Worm (Caenorhabditis elegans) whole organism, L1 larva: ENCODE data around the gene F56D5.5.

ENCODE experiments used
- C34B4.2 ChIP-seq: sonication (generic microtip); optimal IDR thresholded peaks from 2 replicates; lab custom pipeline; 2017; ENCODE audit warnings: mild to moderate bottlenecking, missing genetic modification characterization, missing compliant biosample characterization
- F16B12.6 ChIP-seq: fragments of 150-350 bp; optimal IDR thresholded peaks from 2 replicates; lab custom pipeline; 2014; ENCODE audit warnings: missing biosample characterization, missing genetic modification characterization
- aly-2 ChIP-seq: fragments of 150-350 bp; optimal IDR thresholded peaks from 2 replicates; lab custom pipeline; 2014; ENCODE audit warnings: missing biosample characterization, missing genetic modification characterization
- ama-1 ChIP-seq: fragments of 150-350 bp; optimal IDR thresholded peaks from 2 replicates; lab custom pipeline; 2014
- blmp-1 ChIP-seq: fragments of 150-350 bp; optimal IDR thresholded peaks from 2 replicates; lab custom pipeline; 2014; ENCODE audit warnings: missing biosample characterization, missing genetic modification characterization
- ceh-63 ChIP-seq: fragments of 200-800 bp; sonication (Bioruptor generic); optimal IDR thresholded peaks from 2 replicates; lab custom pipeline; 2018; ENCODE audit warnings: mild to moderate bottlenecking, missing genetic modification characterization, missing compliant biosample characterization
- ces-1 ChIP-seq: fragments of 150-350 bp; optimal IDR thresholded peaks from 2 replicates; lab custom pipeline; 2014; ENCODE audit warnings: missing biosample characterization, missing genetic modification reagents, missing genetic modification characterization
- dpl-1 ChIP-seq, 3 experiments: fragments of 150-350 bp in 2 of 3; sonication (generic microtip) in 1 of 3; optimal IDR thresholded peaks; 2 replicates each; lab custom pipeline; 2014 to 2017; ENCODE audit warnings: missing biosample characterization in 3 of 3, missing genetic modification characterization in 3 of 3, missing genetic modification reagents in 3 of 3
- dsc-1 ChIP-seq: sonication (generic microtip); optimal IDR thresholded peaks from 2 replicates; lab custom pipeline; 2016; ENCODE audit warnings: mild to moderate bottlenecking, missing genetic modification characterization, missing compliant biosample characterization
- efl-1 ChIP-seq, 4 experiments: fragments of 150-350 bp; optimal IDR thresholded peaks in 3 of 4; peaks in 1 of 4; 1 replicate in 1 of 4; 2 replicates in 3 of 4; lab custom pipeline; 2014; ENCODE audit warnings: missing biosample characterization in 2 of 4, missing genetic modification characterization in 2 of 4, missing genetic modification reagents in 2 of 4
- efl-3 ChIP-seq: fragments of 200-800 bp; sonication (Bioruptor generic); optimal IDR thresholded peaks from 2 replicates; lab custom pipeline; 2018; ENCODE audit warnings: mild to moderate bottlenecking, missing genetic modification characterization, missing compliant biosample characterization
- egl-13 ChIP-seq: sonication (generic microtip); optimal IDR thresholded peaks from 2 replicates; lab custom pipeline; 2016; ENCODE audit warnings: missing genotype, missing genetic modification reagents, missing genetic modification characterization, missing compliant biosample characterization
- egl-27 ChIP-seq, 2 experiments: fragments of 150-350 bp in 1 of 2; sonication (generic microtip); optimal IDR thresholded peaks; 3 replicates each; lab custom pipeline; 2017 to 2018; ENCODE audit warnings: missing biosample characterization in 2 of 2, missing genetic modification characterization in 2 of 2, missing genetic modification reagents in 2 of 2
- elt-2 ChIP-seq: sonication (generic microtip); optimal IDR thresholded peaks from 2 replicates; lab custom pipeline; 2016; ENCODE audit warnings: missing genetic modification characterization, mild to moderate bottlenecking, inconsistent platforms, missing compliant biosample characterization, missing genetic modification reagents
- elt-3 ChIP-seq, 6 experiments: fragments of 150-350 bp in 1 of 6; sonication (generic microtip); optimal IDR thresholded peaks; 2 replicates each; lab custom pipeline; 2017 to 2018; ENCODE audit warnings: missing biosample characterization in 6 of 6, missing genetic modification characterization in 6 of 6, inconsistent platforms in 1 of 6
- fkh-10 ChIP-seq: sonication (generic microtip); optimal IDR thresholded peaks from 2 replicates; lab custom pipeline; 2017; ENCODE audit warnings: missing biosample characterization, missing genetic modification reagents, missing genetic modification characterization
- fkh-4 ChIP-seq: sonication (generic microtip); optimal IDR thresholded peaks from 2 replicates; lab custom pipeline; 2016; ENCODE audit warnings: missing compliant biosample characterization, missing genetic modification characterization, borderline replicate concordance
- fkh-8 ChIP-seq: sonication (generic microtip); optimal IDR thresholded peaks from 2 replicates; lab custom pipeline; 2016; ENCODE audit warnings: mild to moderate bottlenecking, missing genetic modification characterization, missing compliant biosample characterization
- grh-1 ChIP-seq: fragments of 200-800 bp; sonication (Bioruptor generic); IDR thresholded peaks from 2 replicates; pipeline ENCODE4 v1.3.6; 2022; ENCODE audit warnings: missing genetic modification reagents, missing genetic modification characterization, missing compliant biosample characterization
- hlh-17 ChIP-seq: fragments of 200-800 bp; sonication (Bioruptor generic); optimal IDR thresholded peaks from 2 replicates; lab custom pipeline; 2018; ENCODE audit warnings: missing genetic modification characterization, mild to moderate bottlenecking, missing compliant biosample characterization, moderate library complexity, borderline replicate concordance
- hlh-4 ChIP-seq: sonication (generic microtip); optimal IDR thresholded peaks from 2 replicates; lab custom pipeline; 2016; ENCODE audit warnings: mild to moderate bottlenecking, missing genetic modification characterization, missing compliant biosample characterization
- hpl-2 ChIP-seq: fragments of 150-350 bp; optimal IDR thresholded peaks from 2 replicates; lab custom pipeline; 2014; ENCODE audit warnings: missing biosample characterization, missing genetic modification reagents, missing genetic modification characterization
- jun-1 ChIP-seq: fragments of 150-350 bp; optimal IDR thresholded peaks from 2 replicates; lab custom pipeline; 2014; ENCODE audit warnings: missing biosample characterization, missing genetic modification reagents, missing genetic modification characterization
- lin-14 ChIP-seq: fragments of 200-800 bp; sonication (Bioruptor generic); optimal IDR thresholded peaks from 2 replicates; lab custom pipeline; 2018; ENCODE audit warnings: mild to moderate bottlenecking, missing genetic modification characterization, moderate library complexity, missing compliant biosample characterization
- lin-35 ChIP-seq, 2 experiments: fragments of 150-350 bp; optimal IDR thresholded peaks; 2 replicates each; lab custom pipeline; 2014; ENCODE audit warnings: missing biosample characterization in 2 of 2, missing genetic modification characterization in 2 of 2, missing genetic modification reagents in 2 of 2
- lsy-2 ChIP-seq, 2 experiments: fragments of 150-350 bp; optimal IDR thresholded peaks; 2 replicates each; lab custom pipeline; 2014; ENCODE audit warnings: missing biosample characterization in 2 of 2, missing genetic modification characterization in 2 of 2
- mep-1 ChIP-seq: fragments of 150-350 bp; optimal IDR thresholded peaks from 2 replicates; lab custom pipeline; 2014; ENCODE audit warnings: missing biosample characterization, missing genetic modification characterization
- nhr-11 ChIP-seq: fragments of 150-350 bp; optimal IDR thresholded peaks from 2 replicates; lab custom pipeline; 2014; ENCODE audit warnings: missing biosample characterization, missing genetic modification characterization
- nhr-20 ChIP-seq: sonication (generic microtip); optimal IDR thresholded peaks from 2 replicates; lab custom pipeline; 2016; ENCODE audit warnings: mild to moderate bottlenecking, missing genetic modification characterization, missing compliant biosample characterization
- nhr-47 ChIP-seq: sonication (generic microtip); optimal IDR thresholded peaks from 2 replicates; lab custom pipeline; 2016; ENCODE audit warnings: mild to moderate bottlenecking, missing genetic modification characterization, moderate library complexity, missing compliant biosample characterization
- nhr-71 ChIP-seq: sonication (generic microtip); optimal IDR thresholded peaks from 2 replicates; lab custom pipeline; 2016; ENCODE audit warnings: mild to moderate bottlenecking, missing genetic modification characterization, moderate library complexity, missing compliant biosample characterization
- nhr-76 ChIP-seq: sonication (generic microtip); optimal IDR thresholded peaks from 2 replicates; lab custom pipeline; 2017; ENCODE audit warnings: missing biosample characterization, missing genetic modification characterization
- pag-3 ChIP-seq: sonication (generic microtip); optimal IDR thresholded peaks from 2 replicates; lab custom pipeline; 2017; ENCODE audit warnings: missing genetic modification characterization, mild to moderate bottlenecking, missing compliant biosample characterization, antibody characterized with exemption, borderline replicate concordance; ENCODE audit not compliant: insufficient read depth
- pax-3 ChIP-seq: fragments of 200-800 bp; sonication (Bioruptor generic); optimal IDR thresholded peaks from 2 replicates; lab custom pipeline; 2018; ENCODE audit warnings: mild to moderate bottlenecking, missing genetic modification characterization, moderate library complexity, missing compliant biosample characterization
- pqm-1 ChIP-seq: sonication (generic microtip); optimal IDR thresholded peaks from 3 replicates; lab custom pipeline; 2017; ENCODE audit warnings: missing biosample characterization, missing genetic modification characterization
- skn-1 ChIP-seq: fragments of 150-350 bp; optimal IDR thresholded peaks from 2 replicates; lab custom pipeline; 2014; ENCODE audit warnings: missing biosample characterization, missing genetic modification characterization
- snu-23 ChIP-seq: sonication (generic microtip); optimal IDR thresholded peaks from 2 replicates; lab custom pipeline; 2016; ENCODE audit warnings: missing genetic modification characterization, missing compliant biosample characterization
- sox-4 ChIP-seq: sonication (generic microtip); optimal IDR thresholded peaks from 2 replicates; lab custom pipeline; 2016; ENCODE audit warnings: missing genetic modification characterization, missing compliant biosample characterization
- swsn-7 ChIP-seq: sonication (generic microtip); optimal IDR thresholded peaks from 2 replicates; lab custom pipeline; 2016; ENCODE audit warnings: missing genetic modification characterization, missing compliant biosample characterization
- tbx-2 ChIP-seq: sonication (generic microtip); optimal IDR thresholded peaks from 2 replicates; lab custom pipeline; 2016; ENCODE audit warnings: missing genetic modification characterization, missing compliant biosample characterization
- tlp-1 ChIP-seq: fragments of 150-350 bp; optimal IDR thresholded peaks from 2 replicates; lab custom pipeline; 2014; ENCODE audit warnings: missing biosample characterization, missing genetic modification characterization
- unc-30 ChIP-seq: sonication (generic microtip); optimal IDR thresholded peaks from 2 replicates; lab custom pipeline; 2017; ENCODE audit warnings: missing biosample characterization, missing genetic modification characterization
- unc-62 ChIP-seq: fragments of 150-350 bp; optimal IDR thresholded peaks from 2 replicates; lab custom pipeline; 2014; ENCODE audit warnings: missing biosample characterization, missing genetic modification reagents, missing genetic modification characterization
- unc-86 ChIP-seq: sonication (generic microtip); optimal IDR thresholded peaks from 2 replicates; lab custom pipeline; 2016; ENCODE audit warnings: missing genetic modification characterization, missing compliant biosample characterization
- vab-15 ChIP-seq: sonication (generic microtip); optimal IDR thresholded peaks from 2 replicates; lab custom pipeline; 2017; ENCODE audit warnings: missing genotype, mild to moderate bottlenecking, missing genetic modification characterization, missing compliant biosample characterization
- xbp-1 ChIP-seq: sonication (generic microtip); optimal IDR thresholded peaks from 2 replicates; lab custom pipeline; 2016; ENCODE audit warnings: missing genetic modification characterization, missing compliant biosample characterization
- zag-1 ChIP-seq: fragments of 150-350 bp; optimal IDR thresholded peaks from 2 replicates; lab custom pipeline; 2014; ENCODE audit warnings: missing biosample characterization, missing genetic modification characterization
- ztf-11 ChIP-seq, 2 experiments: sonication (generic microtip); optimal IDR thresholded peaks; 2 replicates each; lab custom pipeline; 2016 to 2017; ENCODE audit warnings: missing genetic modification characterization in 2 of 2, missing biosample characterization in 1 of 2, missing compliant biosample characterization in 1 of 2

Gene F56D5.5

DNA sequence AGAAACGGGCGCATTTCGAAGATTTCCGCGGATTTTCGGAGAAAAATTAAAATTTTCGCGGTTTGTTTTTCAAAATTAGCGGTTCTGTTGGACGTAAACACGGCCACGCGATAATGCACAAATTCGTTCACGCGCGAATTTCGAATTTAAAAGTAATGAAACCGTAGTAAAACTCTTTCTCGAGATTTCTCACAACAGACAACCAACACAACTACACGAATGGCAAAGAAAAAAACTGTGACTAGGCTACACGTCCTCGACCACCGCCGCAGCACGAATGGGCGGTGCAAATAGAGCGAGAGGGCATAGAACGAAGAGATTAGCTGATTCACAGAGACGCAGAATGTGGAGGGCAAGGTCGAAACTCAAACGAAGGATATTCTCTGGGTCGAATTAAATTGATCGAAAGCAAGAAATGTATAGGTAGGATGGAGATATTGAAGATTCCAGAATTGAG, 33.0 kb upstream of the F56D5.5 start, which contains the start of gene idh-1 (continued):
- TF ChIP-seq nhr-47 (tag; lab: Kevin White, UChicago) (peak; percentile 33), lsy-2 (tag; optimal IDR thresholded peaks at IDR 0.05; lab: Kevin White, UChicago) (peak; percentile 32 to 42), hlh-4 (no peak), tbx-2 (tag; lab: Kevin White, UChicago) (peak; percentile 16), unc-62 (GFP tag; lab: Kevin White, UChicago) (no peak), unc-86 (tag; lab: Kevin White, UChicago) (no peak), fkh-10 (no peak), blmp-1 (tag; lab: Kevin White, UChicago) (peak; percentile 33), swsn-7 (tag; lab: Kevin White, UChicago) (peak; percentile 13), hlh-17 (GFP tag; lab: Kevin White, UChicago) (no peak), zag-1 (no peak), elt-3 (tag; optimal IDR thresholded peaks at IDR 0.05; lab: Kevin White, UChicago) (peak in 2 of 6 experiments; percentile 20 to 66), grh-1 (GFP tag; lab: Robert Waterston, UW) (peak; percentile 23; the same call in 1 of the 2 replicates), skn-1 (tag; lab: Kevin White, UChicago) (peak; percentile 12), dsc-1 (tag; lab: Kevin White, UChicago) (peak; percentile 4), F16B12.6 (tag; lab: Kevin White, UChicago) (peak; percentile 65), unc-30 (tag; lab: Kevin White, UChicago) (no peak), snu-23 (GFP tag; lab: Kevin White, UChicago) (peak; percentile 70), efl-3 (no peak), nhr-71 (tag; lab: Kevin White, UChicago) (peak; percentile 75), dpl-1 (GFP tag; optimal IDR thresholded peaks at IDR 0.05; lab: Kevin White, UChicago) (peak; percentile 72 to 85 (median 74)), egl-27 (tag; optimal IDR thresholded peaks at IDR 0.05; lab: Kevin White, UChicago) (no peak), pag-3 (no peak), lin-14 (peak; percentile 90), hpl-2 (GFP tag; lab: Kevin White, UChicago) (no peak)

DNA sequence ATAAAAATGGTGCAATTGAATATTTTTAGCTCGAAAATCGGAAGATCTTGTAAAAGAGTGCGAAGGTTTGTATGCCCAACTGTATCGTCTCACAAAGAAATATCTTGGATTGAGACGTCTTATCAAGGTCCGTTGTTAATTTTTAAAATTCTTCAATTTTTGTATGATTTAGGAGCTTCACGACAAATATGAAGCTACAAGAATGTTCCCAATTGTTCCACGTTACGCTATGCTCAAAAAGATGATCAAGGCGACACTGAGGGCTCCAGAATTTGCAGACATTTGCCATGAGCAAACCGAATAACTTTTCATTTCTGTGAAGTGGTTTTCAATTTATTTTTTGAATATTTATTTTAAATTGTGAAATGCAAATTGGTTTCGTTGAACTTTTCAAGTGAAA, 30.8 kb upstream of the F56D5.5 start:
- TF ChIP-seq fkh-8 (tag; lab: Kevin White, UChicago): no peak
- TF ChIP-seq pqm-1 (tag; lab: Kevin White, UChicago): no peak
- TF ChIP-seq mep-1 (tag; lab: Kevin White, UChicago): peak; percentile 40
- TF ChIP-seq elt-3 (tag; optimal IDR thresholded peaks at IDR 0.05; lab: Kevin White, UChicago): peak in 1 of 6 experiments; percentile 22
- no peak for TF ChIP-seq vab-15
- no peak for TF ChIP-seq unc-62 (GFP tag; lab: Kevin White, UChicago)
- TF ChIP-seq pag-3: no peak
- TF ChIP-seq ztf-11 (tag; optimal IDR thresholded peaks at IDR 0.05; lab: Kevin White, UChicago): no peak
- no peak for TF ChIP-seq jun-1 (tag; lab: Kevin White, UChicago)
- TF ChIP-seq lin-14: no peak
- TF ChIP-seq nhr-76 (tag; lab: Kevin White, UChicago): no peak
- no peak for TF ChIP-seq ces-1
- TF ChIP-seq egl-27 (tag; optimal IDR thresholded peaks at IDR 0.05; lab: Kevin White, UChicago): no peak
- TF ChIP-seq xbp-1 (tag; lab: Kevin White, UChicago): no peak
- no peak for TF ChIP-seq lin-35 (GFP tag; optimal IDR thresholded peaks at IDR 0.05; lab: Kevin White, UChicago)
- TF ChIP-seq efl-1 (optimal IDR thresholded peaks at IDR 0.05; lab: Kevin White, UChicago): no peak
- peak in 1 of 2 experiments; percentile 91 for TF ChIP-seq efl-1 (GFP tag; optimal IDR thresholded peaks at IDR 0.05 in 1 of 2; lab: Kevin White, UChicago)
- TF ChIP-seq fkh-4 (tag; lab: Kevin White, UChicago): no peak
- no peak for TF ChIP-seq ceh-63 (GFP tag; lab: Kevin White, UChicago)
- TF ChIP-seq sox-4 (tag; lab: Kevin White, UChicago): no peak
- peak; percentile 24 for TF ChIP-seq swsn-7 (tag; lab: Kevin White, UChicago)
- TF ChIP-seq nhr-11 (tag; lab: Kevin White, UChicago): no peak
- TF ChIP-seq hpl-2 (GFP tag; lab: Kevin White, UChicago): no peak
- peak; percentile 80 for TF ChIP-seq ama-1 (lab: Kevin White, UChicago)
- TF ChIP-seq lsy-2 (tag; optimal IDR thresholded peaks at IDR 0.05; lab: Kevin White, UChicago): peak in 1 of 2 experiments; percentile 45
- no peak for TF ChIP-seq dpl-1 (GFP tag; optimal IDR thresholded peaks at IDR 0.05; lab: Kevin White, UChicago)
- no peak for TF ChIP-seq egl-13
- peak; percentile 56 for TF ChIP-seq nhr-20
- TF ChIP-seq tlp-1 (tag; lab: Kevin White, UChicago): no peak
- TF ChIP-seq zag-1: no peak
- TF ChIP-seq elt-2 (tag; lab: Kevin White, UChicago): peak; percentile 29
- no peak for TF ChIP-seq blmp-1 (tag; lab: Kevin White, UChicago)
- no peak for TF ChIP-seq C34B4.2
- peak; percentile 72 for TF ChIP-seq snu-23 (GFP tag; lab: Kevin White, UChicago)
- TF ChIP-seq pax-3 (tag; lab: Kevin White, UChicago): no peak
- peak; percentile 95 for TF ChIP-seq aly-2 (tag; lab: Kevin White, UChicago)
- TF ChIP-seq unc-30 (tag; lab: Kevin White, UChicago): no peak
